Worm (Caenorhabditis elegans): ENCODE results near the gene cmk-1.

cmk-1 gene

DNA sequence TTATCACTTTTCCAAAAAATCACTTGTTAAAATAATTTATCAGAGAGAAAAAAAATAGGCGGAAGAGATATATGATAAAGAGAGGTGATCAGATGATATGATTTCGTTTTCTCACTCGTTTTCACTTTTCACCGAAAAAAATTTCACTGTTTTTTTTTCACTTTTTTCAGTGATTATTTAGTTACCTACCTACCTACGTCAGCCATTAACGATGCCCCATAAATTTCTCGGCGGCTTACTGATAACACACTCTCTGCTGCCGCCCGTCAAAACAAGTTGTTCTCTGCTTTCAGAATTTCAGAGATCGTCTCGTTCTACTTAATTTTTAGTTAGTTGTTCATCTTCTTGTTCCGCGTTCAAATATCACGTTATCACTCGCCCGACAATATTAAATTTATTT is 42.6 kb downstream of the cmk-1 start:
- TF ChIP-seq Y55F3AM.14 (GFP tag; optimal IDR thresholded peaks at IDR 0.05) (peak; percentile 22), peb-1 (tag; optimal IDR thresholded peaks at IDR 0.05) (no peak), ceh-16 (tag; optimal IDR thresholded peaks at IDR 0.05) (no peak), blmp-1 (tag; optimal IDR thresholded peaks at IDR 0.05; ENCODE audit: insufficient read depth) (peak; percentile 100), gmeb-1 (tag; optimal IDR thresholded peaks at IDR 0.05) (no peak), zag-1 (tag; optimal IDR thresholded peaks at IDR 0.05) (no peak), nhr-21 (tag; optimal IDR thresholded peaks at IDR 0.05) (peak; percentile 36), lin-11 (tag; optimal IDR thresholded peaks at IDR 0.05) (no peak), mab-5 (tag; optimal IDR thresholded peaks at IDR 0.05) (no peak), nhr-23 (tag; optimal IDR thresholded peaks at IDR 0.05) (no peak), nhr-237 (tag; optimal IDR thresholded peaks at IDR 0.05) (no peak), unc-55 (GFP tag; optimal IDR thresholded peaks at IDR 0.05) (no peak), sma-9 (GFP tag; optimal IDR thresholded peaks at IDR 0.05) (peak; percentile 67), sma-9 (tag; optimal IDR thresholded peaks at IDR 0.05) (no peak), nhr-129 (tag; optimal IDR thresholded peaks at IDR 0.05) (no peak), snpc-4 (tag; optimal IDR thresholded peaks at IDR 0.05) (no peak), nhr-77 (tag; optimal IDR thresholded peaks at IDR 0.05) (no peak), ztf-11 (tag; optimal IDR thresholded peaks at IDR 0.05) (no peak), mbf-1 (tag; optimal IDR thresholded peaks at IDR 0.05) (no peak), sma-3 (GFP tag; optimal IDR thresholded peaks at IDR 0.05) (peak; percentile 40), ceh-82 (tag; optimal IDR thresholded peaks at IDR 0.05) (no peak), ama-1 (optimal IDR thresholded peaks at IDR 0.05) (no peak), skn-1 (tag; optimal IDR thresholded peaks at IDR 0.05) (no peak), fos-1 (tag; optimal IDR thresholded peaks at IDR 0.05) (peak; percentile 8), dmd-4 (tag; optimal IDR thresholded peaks at IDR 0.05) (no peak), nhr-25 (tag; optimal IDR thresholded peaks at IDR 0.05) (peak; percentile 69), sem-4 (tag; optimal IDR thresholded peaks at IDR 0.05) (no peak)

DNA sequence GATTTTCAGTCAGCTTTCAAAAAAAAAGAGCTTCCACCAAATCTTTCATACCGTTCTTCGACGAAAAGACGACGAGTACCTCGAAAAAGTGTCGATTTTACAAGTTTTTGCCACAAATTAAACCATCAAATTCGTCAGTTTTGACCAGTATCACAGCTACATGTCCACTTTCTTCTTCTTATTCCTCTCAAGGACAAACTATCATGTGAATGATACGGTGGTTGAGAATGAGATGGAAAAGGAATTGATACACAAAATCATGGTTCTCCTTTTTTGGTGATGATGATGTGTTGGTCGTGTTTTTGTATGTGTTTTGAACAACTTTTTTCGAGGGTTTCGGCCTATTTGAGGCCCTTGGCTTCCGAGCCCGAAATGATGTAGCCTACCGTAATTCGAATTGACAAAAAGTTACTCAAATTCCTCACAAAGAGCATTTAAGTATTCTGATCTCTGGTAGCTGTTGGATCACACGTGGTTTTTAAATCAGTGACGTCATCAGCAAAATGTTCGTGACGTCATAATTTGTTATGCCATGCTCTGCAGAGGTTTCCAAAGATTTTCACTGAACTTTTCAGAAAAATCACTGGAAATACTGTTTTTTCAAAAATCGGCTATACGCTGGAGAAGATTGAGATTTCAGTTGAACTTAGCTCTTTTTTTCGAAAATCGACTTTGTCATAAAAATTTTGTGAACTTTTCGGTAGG is 43.8 kb downstream of the cmk-1 start:
- TF ChIP-seq nhr-25 (tag; optimal IDR thresholded peaks at IDR 0.05) (peak; percentile 16), blmp-1 (tag; optimal IDR thresholded peaks at IDR 0.05; ENCODE audit: insufficient read depth) (peak; percentile 15), nhr-129 (tag; optimal IDR thresholded peaks at IDR 0.05) (peak; percentile 0), nhr-6 (tag; optimal IDR thresholded peaks at IDR 0.05) (no peak), egl-27 (tag; optimal IDR thresholded peaks at IDR 0.05) (no peak)

DNA sequence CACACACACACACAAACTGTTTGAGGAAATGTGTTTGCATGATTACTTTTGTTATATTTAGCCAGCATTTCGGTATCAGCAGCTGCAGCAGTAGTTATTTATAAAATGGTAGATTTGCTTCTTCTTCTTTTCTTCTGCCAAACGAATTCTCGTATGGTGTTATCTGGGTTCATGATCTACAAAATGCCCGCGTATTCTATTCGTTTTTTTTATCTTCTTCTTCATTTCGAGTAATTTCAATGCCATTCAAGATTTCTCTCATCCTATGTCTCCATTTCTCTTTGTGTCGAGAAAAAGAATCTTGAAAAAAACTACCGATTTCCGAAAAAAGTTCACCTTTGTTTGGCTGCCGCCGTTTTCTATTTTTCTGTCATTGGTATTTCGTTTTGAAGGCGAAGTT is 44.7 kb downstream of the cmk-1 start:
- TF ChIP-seq nhr-10 (tag; optimal IDR thresholded peaks at IDR 0.05) (no peak), alr-1 (tag; optimal IDR thresholded peaks at IDR 0.05) (no peak), nhr-25 (tag; optimal IDR thresholded peaks at IDR 0.05) (peak; percentile 44)

DNA sequence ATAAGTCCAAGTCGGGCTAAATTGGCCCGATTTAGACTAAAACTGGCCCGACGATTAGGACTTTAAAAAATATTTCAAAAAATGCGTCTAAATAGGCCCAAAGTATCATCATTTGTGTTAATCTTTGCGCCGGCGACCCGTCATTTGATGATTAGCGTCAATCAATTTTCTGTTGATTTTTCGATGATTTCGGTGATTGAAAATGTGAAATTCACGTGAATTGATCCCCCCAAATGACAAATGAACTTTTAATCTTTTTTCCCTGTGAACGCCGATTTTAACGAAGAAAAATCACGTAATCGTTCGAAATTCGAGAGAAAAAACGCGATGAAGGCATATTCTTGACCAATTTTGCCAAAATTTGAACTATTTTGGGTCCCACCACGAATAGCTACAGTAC is 47.8 kb downstream of the cmk-1 start:
- TF ChIP-seq sma-3 (GFP tag; optimal IDR thresholded peaks at IDR 0.05) (peak; percentile 6), elt-1 (tag; optimal IDR thresholded peaks at IDR 0.05) (no peak), nhr-11 (tag; optimal IDR thresholded peaks at IDR 0.05) (no peak), sem-4 (tag; optimal IDR thresholded peaks at IDR 0.05) (no peak), blmp-1 (tag; optimal IDR thresholded peaks at IDR 0.05; ENCODE audit: insufficient read depth) (peak; percentile 24), nhr-21 (tag; optimal IDR thresholded peaks at IDR 0.05) (peak; percentile 21), peb-1 (tag; optimal IDR thresholded peaks at IDR 0.05) (no peak)

DNA sequence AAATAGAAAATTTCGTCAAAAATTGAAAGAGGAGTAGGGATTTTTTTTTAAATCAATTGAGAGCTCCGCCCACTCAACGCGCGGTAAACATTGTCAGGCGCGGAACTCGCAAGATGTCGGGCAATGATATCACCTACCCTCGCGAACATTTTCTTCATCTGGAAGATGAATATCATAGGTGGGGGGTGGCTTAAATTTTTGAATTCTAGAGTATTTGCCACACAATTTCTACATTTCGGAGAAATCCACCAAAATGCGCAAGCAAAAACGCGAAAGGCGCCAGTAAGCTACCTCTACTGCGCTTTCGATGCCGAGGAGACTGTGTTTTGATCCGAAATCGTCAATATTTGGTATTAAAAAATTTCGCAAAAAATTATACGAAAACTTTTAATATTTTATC is 54.2 kb downstream of the cmk-1 start:
- no peak for TF ChIP-seq gmeb-1 (tag; optimal IDR thresholded peaks at IDR 0.05)

Measured in whole organism, L2 larva.